Fruit fly (Drosophila melanogaster) whole organism: ENCODE results near the gene Kots.

Experiments used
- CG8478 ChIP-seq: fragments of >200 bp; optimal IDR thresholded peaks from 2 replicates; lab custom pipeline; 2018; ENCODE audit warnings: inconsistent platforms
- Dll ChIP-seq: fragments of >200 bp; optimal IDR thresholded peaks from 2 replicates; lab custom pipeline; 2017
- EcR ChIP-seq, 2 experiments: fragments of >200 bp; optimal IDR thresholded peaks; 2 replicates each; lab custom pipeline; 2017; ENCODE audit warnings: missing biosample characterization in 2 of 2, missing genetic modification characterization in 2 of 2, missing genetic modification reagents in 2 of 2
- psq ChIP-seq: fragments of >200 bp; optimal IDR thresholded peaks from 2 replicates; lab custom pipeline; 2017

DNA sequence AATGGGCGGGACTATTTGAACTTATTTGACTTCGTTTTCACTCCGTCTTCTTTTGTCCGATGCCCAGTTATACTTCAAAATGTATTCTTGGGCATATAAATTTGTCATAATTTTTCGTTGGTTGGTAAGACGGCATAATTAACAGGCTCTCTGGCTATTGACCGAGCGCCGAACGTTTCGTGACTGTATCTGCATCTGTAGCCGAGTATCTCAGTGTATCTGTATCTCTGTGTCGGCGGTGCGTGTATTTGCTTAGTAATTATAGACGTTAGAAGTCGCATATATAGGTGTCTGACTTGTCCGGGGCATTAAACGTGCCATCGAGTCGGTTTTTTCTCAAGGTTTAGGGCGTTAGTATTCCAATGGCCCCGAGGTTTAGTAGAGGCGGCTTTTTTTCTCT, 41.2 kb upstream of the Kots start:
- TF ChIP-seq psq (no peak), EcR (GFP tag; optimal IDR thresholded peaks at IDR 0.05; lab: Kevin White, UChicago) (no peak), Dll (lab: Kevin White, UChicago) (no peak), CG8478 (lab: Kevin White, UChicago) (no peak)
